Worm (Caenorhabditis elegans) whole organism, L1 larva: ENCODE results near the gene cutl-28.

Experiments
- blmp-1 ChIP-seq: fragments of 150-350 bp; optimal IDR thresholded peaks from 2 replicates; lab custom pipeline; 2014; ENCODE audit warnings: missing biosample characterization, missing genetic modification characterization
- dpl-1 ChIP-seq, 3 experiments: fragments of 150-350 bp in 2 of 3; sonication (generic microtip) in 1 of 3; optimal IDR thresholded peaks; 2 replicates each; lab custom pipeline; 2014 to 2017; ENCODE audit warnings: missing biosample characterization in 3 of 3, missing genetic modification characterization in 3 of 3, missing genetic modification reagents in 3 of 3
- grh-1 ChIP-seq: fragments of 200-800 bp; sonication (Bioruptor generic); IDR thresholded peaks from 2 replicates; pipeline ENCODE4 v1.3.6; 2022; ENCODE audit warnings: missing genetic modification reagents, missing genetic modification characterization, missing compliant biosample characterization
- lin-15B ChIP-seq: fragments of 150-350 bp; sonication (generic microtip); optimal IDR thresholded peaks from 3 replicates; lab custom pipeline; 2014; ENCODE audit warnings: missing biosample characterization, missing genetic modification characterization
- lin-35 ChIP-seq, 2 experiments: fragments of 150-350 bp; optimal IDR thresholded peaks; 2 replicates each; lab custom pipeline; 2014; ENCODE audit warnings: missing biosample characterization in 2 of 2, missing genetic modification characterization in 2 of 2, missing genetic modification reagents in 2 of 2
- mdl-1 ChIP-seq, 2 experiments: fragments of 150-350 bp; optimal IDR thresholded peaks; 2 replicates each; lab custom pipeline; 2014 to 2017; ENCODE audit warnings: missing biosample characterization in 2 of 2, missing genetic modification characterization in 2 of 2, inconsistent platforms in 1 of 2
- nhr-11 ChIP-seq: fragments of 150-350 bp; optimal IDR thresholded peaks from 2 replicates; lab custom pipeline; 2014; ENCODE audit warnings: missing biosample characterization, missing genetic modification characterization
- nhr-28 ChIP-seq: fragments of 150-350 bp; optimal IDR thresholded peaks from 2 replicates; lab custom pipeline; 2014; ENCODE audit warnings: missing biosample characterization, missing genetic modification characterization
- nhr-76 ChIP-seq: sonication (generic microtip); optimal IDR thresholded peaks from 2 replicates; lab custom pipeline; 2017; ENCODE audit warnings: missing biosample characterization, missing genetic modification characterization
- nhr-84 ChIP-seq: sonication (generic microtip); optimal IDR thresholded peaks from 2 replicates; lab custom pipeline; 2017; ENCODE audit warnings: missing biosample characterization, missing genetic modification characterization
- ztf-11 ChIP-seq, 2 experiments: sonication (generic microtip); optimal IDR thresholded peaks; 2 replicates each; lab custom pipeline; 2016 to 2017; ENCODE audit warnings: missing genetic modification characterization in 2 of 2, missing biosample characterization in 1 of 2, missing compliant biosample characterization in 1 of 2

- no peak for TF ChIP-seq grh-1 (GFP tag; lab: Robert Waterston, UW)
- no peak for TF ChIP-seq blmp-1 (tag; lab: Kevin White, UChicago)
- no peak for TF ChIP-seq dpl-1 (GFP tag; optimal IDR thresholded peaks at IDR 0.05; lab: Kevin White, UChicago)
- TF ChIP-seq ztf-11 (tag; optimal IDR thresholded peaks at IDR 0.05; lab: Kevin White, UChicago) = no peak
- no peak for TF ChIP-seq lin-15B (tag; lab: Kevin White, UChicago)
- no peak for TF ChIP-seq lin-35 (GFP tag; optimal IDR thresholded peaks at IDR 0.05; lab: Kevin White, UChicago)
- no peak for TF ChIP-seq nhr-84 (tag; lab: Kevin White, UChicago)
- no peak for TF ChIP-seq mdl-1 (tag; optimal IDR thresholded peaks at IDR 0.05; lab: Kevin White, UChicago)
- TF ChIP-seq nhr-28 (tag; lab: Kevin White, UChicago) = no peak
- no peak for TF ChIP-seq nhr-11 (tag; lab: Kevin White, UChicago)
- TF ChIP-seq nhr-76 (tag; lab: Kevin White, UChicago) = no peak
Observed at ce11 chrIV:653138-653848, 31.0 kb upstream of the cutl-28 start, which contains the start of gene K11H12.1.
